Worm (Caenorhabditis elegans): ENCODE measurements around the gene K09E9.4.

DNA sequence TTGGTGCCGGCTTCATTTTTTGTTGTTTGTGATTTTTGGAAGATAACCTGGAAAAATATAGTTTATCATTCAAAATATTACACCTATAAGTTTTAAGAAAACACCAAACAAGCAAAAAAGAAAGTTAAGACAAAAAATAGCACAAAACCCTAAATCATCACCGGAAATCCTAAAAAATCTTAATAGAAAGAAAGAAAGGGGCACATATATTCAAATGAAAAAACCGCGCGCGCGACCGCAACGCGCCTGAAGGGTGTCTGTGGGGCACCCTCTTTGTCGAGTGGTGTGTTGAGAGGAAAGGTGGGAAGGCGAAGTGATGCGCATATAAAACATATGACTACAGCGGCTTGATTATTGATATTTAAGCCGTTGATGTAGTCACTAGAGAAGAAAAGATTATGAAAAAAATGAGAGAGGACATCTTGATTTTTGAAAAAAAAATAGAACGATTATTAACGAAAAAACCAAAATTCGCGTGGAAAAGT lies 16.5 kb downstream of the K09E9.4 start, which contains the start of gene K09E9.3:
- TF ChIP-seq nhr-28 (tag; optimal IDR thresholded peaks at IDR 0.05) (no peak), ceh-90 (tag; optimal IDR thresholded peaks at IDR 0.05) (no peak), lin-39 (tag; optimal IDR thresholded peaks at IDR 0.05) (no peak)
